Fruit fly (Drosophila melanogaster) whole organism, embryonic: ENCODE measurements around the gene CG44158.
A peak's percentile ranks its signal among the peaks of the same experiment; 100 is the strongest.

Experiments used
- CG12155 ChIP-seq: fragments of 200-800 bp; sonication (Bioruptor generic); optimal IDR thresholded peaks from 3 replicates; lab custom pipeline; 2016; ENCODE audit warnings: missing biosample characterization, missing genetic modification characterization
- CG12942 ChIP-seq: fragments of 200-800 bp; sonication (Bioruptor generic); optimal IDR thresholded peaks from 3 replicates; lab custom pipeline; 2016; ENCODE audit warnings: missing biosample characterization, missing genetic modification characterization
- CG14050 ChIP-seq: fragments of 200-800 bp; sonication (Bioruptor generic); IDR thresholded peaks from 3 replicates; pipeline ENCODE4 v1.3.6; 2022; ENCODE audit warnings: missing biosample characterization, missing genetic modification characterization
- CG14441 ChIP-seq: fragments of 200-800 bp; sonication (Bioruptor generic); IDR thresholded peaks from 2 replicates; pipeline ENCODE4 v1.3.6; 2022; ENCODE audit warnings: missing biosample characterization, missing genetic modification characterization
- CG15269 ChIP-seq: fragments of 200-800 bp; sonication (Bioruptor generic); optimal IDR thresholded peaks from 2 replicates; lab custom pipeline; 2018; ENCODE audit warnings: missing biosample characterization, mild to moderate bottlenecking, missing genetic modification characterization, moderate library complexity
- CG15514 ChIP-seq: fragments of 200-800 bp; sonication (Bioruptor generic); optimal IDR thresholded peaks from 3 replicates; lab custom pipeline; 2017; ENCODE audit warnings: missing biosample characterization, missing genetic modification characterization, mild to moderate bottlenecking, moderate library complexity, missing genetic modification reagents
- CG18476 ChIP-seq: fragments of 200-800 bp; sonication (Bioruptor generic); optimal IDR thresholded peaks from 2 replicates; lab custom pipeline; 2016; ENCODE audit warnings: missing biosample characterization, mild to moderate bottlenecking, missing genetic modification characterization
- CG18599 ChIP-seq: fragments of 200-800 bp; sonication (Bioruptor generic); optimal IDR thresholded peaks from 3 replicates; lab custom pipeline; 2017; ENCODE audit warnings: missing biosample characterization, missing genetic modification characterization, mild to moderate bottlenecking, moderate library complexity, missing genetic modification reagents
- CG3838 ChIP-seq: fragments of 200-800 bp; sonication (Bioruptor generic); optimal IDR thresholded peaks from 3 replicates; lab custom pipeline; 2016; ENCODE audit warnings: missing biosample characterization, missing genetic modification characterization
- CG42726 ChIP-seq: fragments of 200-800 bp; sonication (Bioruptor generic); IDR thresholded peaks from 2 replicates; pipeline ENCODE4 v1.3.6; 2022; ENCODE audit warnings: missing biosample characterization, missing genetic modification characterization; ENCODE audit not compliant: partially characterized antibody
- CG4617 ChIP-seq: fragments of 200-800 bp; sonication (Bioruptor generic); optimal IDR thresholded peaks from 3 replicates; lab custom pipeline; 2016; ENCODE audit warnings: missing biosample characterization, missing genetic modification characterization, borderline replicate concordance
- CG8944 ChIP-seq: fragments of 200-800 bp; sonication (Bioruptor generic); optimal IDR thresholded peaks from 3 replicates; lab custom pipeline; 2016; ENCODE audit warnings: missing biosample characterization, missing genetic modification characterization
- Chrac-16 ChIP-seq: fragments of 200-800 bp; sonication (Bioruptor generic); optimal IDR thresholded peaks from 3 replicates; lab custom pipeline; 2016; ENCODE audit warnings: missing biosample characterization, missing genetic modification characterization
- D ChIP-seq, 2 experiments: fragments of 200-800 bp in 1 of 2; fragments of >200 bp in 1 of 2; sonication (Bioruptor generic) in 1 of 2; optimal IDR thresholded peaks; 2 replicates in 1 of 2; 3 replicates in 1 of 2; lab custom pipeline; 2017; ENCODE audit warnings: mild to moderate bottlenecking in 1 of 2, missing biosample characterization in 1 of 2, missing genetic modification characterization in 1 of 2, missing genetic modification reagents in 1 of 2
- E2f2 ChIP-seq: fragments of 200-800 bp; sonication (Bioruptor generic); IDR thresholded peaks from 2 replicates; pipeline ENCODE4 v1.3.6; 2022; ENCODE audit warnings: missing biosample characterization, missing genetic modification characterization
- Ets65A ChIP-seq: fragments of 200-800 bp; sonication (Bioruptor generic); peaks from one replicate; lab custom pipeline; 2016; ENCODE audit warnings: missing biosample characterization, missing genetic modification characterization
- Gug ChIP-seq: fragments of 200-800 bp; sonication (Bioruptor generic); IDR thresholded peaks from 4 replicates; pipeline ENCODE4 v1.3.6; 2022; ENCODE audit warnings: missing biosample characterization, missing genetic modification characterization
- HLH4C ChIP-seq: fragments of 200-800 bp; sonication (Bioruptor generic); IDR thresholded peaks from 3 replicates; pipeline ENCODE4 v1.3.6; 2022; ENCODE audit warnings: missing biosample characterization, missing genetic modification characterization; ENCODE audit not compliant: partially characterized antibody
- HmgZ ChIP-seq: fragments of 200-800 bp; sonication (Bioruptor generic); optimal IDR thresholded peaks from 2 replicates; lab custom pipeline; 2018; ENCODE audit warnings: missing biosample characterization, mild to moderate bottlenecking, missing genetic modification characterization
- Hr39 ChIP-seq: fragments of >200 bp; optimal IDR thresholded peaks from 2 replicates; lab custom pipeline; 2017
- Hsf ChIP-seq: fragments of 200-800 bp; sonication (Bioruptor generic); optimal IDR thresholded peaks from 3 replicates; lab custom pipeline; 2016; ENCODE audit warnings: missing biosample characterization, missing genetic modification characterization
- Jarid2 ChIP-seq: fragments of 200-800 bp; sonication (Bioruptor generic); optimal IDR thresholded peaks from 3 replicates; lab custom pipeline; 2017; ENCODE audit warnings: mild to moderate bottlenecking, missing biosample characterization, missing genetic modification reagents, missing genetic modification characterization
- Lpt ChIP-seq: fragments of >200 bp; optimal IDR thresholded peaks from 2 replicates; lab custom pipeline; 2018; ENCODE audit warnings: missing biosample characterization, missing genetic modification characterization
- Mes4 ChIP-seq: fragments of 200-800 bp; sonication (Bioruptor generic); optimal IDR thresholded peaks from 2 replicates; lab custom pipeline; 2016; ENCODE audit warnings: missing biosample characterization, missing genetic modification characterization
- Optix ChIP-seq: fragments of 200-800 bp; sonication (Bioruptor generic); IDR thresholded peaks from 3 replicates; pipeline ENCODE4 v1.3.6; 2022; ENCODE audit warnings: missing biosample characterization, missing genetic modification characterization
- Poxn ChIP-seq: fragments of 200-800 bp; sonication (Bioruptor generic); IDR thresholded peaks from 2 replicates; pipeline ENCODE4 v1.3.6; 2022; ENCODE audit warnings: missing biosample characterization, missing genetic modification characterization
- Taf1 ChIP-seq: fragments of 200-800 bp; sonication (Bioruptor generic); IDR thresholded peaks from 2 replicates; pipeline ENCODE4 v1.3.6; 2022; ENCODE audit warnings: missing biosample characterization, missing genetic modification characterization
- YL-1 ChIP-seq: fragments of 200-800 bp; sonication (Bioruptor generic); optimal IDR thresholded peaks from 3 replicates; lab custom pipeline; 2017; ENCODE audit warnings: missing biosample characterization, mild to moderate bottlenecking, missing genetic modification characterization
- az2 ChIP-seq: fragments of 200-800 bp; sonication (Bioruptor generic); optimal IDR thresholded peaks from 3 replicates; lab custom pipeline; 2016; ENCODE audit warnings: missing biosample characterization, missing genetic modification characterization
- br ChIP-seq: fragments of >200 bp; optimal IDR thresholded peaks from 2 replicates; lab custom pipeline; 2017
- cad ChIP-seq: fragments of >200 bp; optimal IDR thresholded peaks from 2 replicates; lab custom pipeline; 2017; ENCODE audit warnings: missing biosample characterization, missing genetic modification characterization
- dm ChIP-seq: fragments of 200-800 bp; sonication (Bioruptor generic); optimal IDR thresholded peaks from 3 replicates; lab custom pipeline; 2016; ENCODE audit warnings: missing biosample characterization, missing genetic modification characterization
- dmrt99B ChIP-seq: fragments of 200-800 bp; sonication (Bioruptor generic); optimal IDR thresholded peaks from 2 replicates; lab custom pipeline; 2018; ENCODE audit warnings: missing biosample characterization, mild to moderate bottlenecking, missing genetic modification characterization, moderate library complexity
- eyg ChIP-seq: fragments of 200-800 bp; sonication (Bioruptor generic); optimal IDR thresholded peaks from 3 replicates; lab custom pipeline; 2016; ENCODE audit warnings: missing biosample characterization, missing genetic modification characterization
- fd96Cb ChIP-seq: fragments of 200-800 bp; sonication (Bioruptor generic); optimal IDR thresholded peaks from 2 replicates; lab custom pipeline; 2018; ENCODE audit warnings: missing biosample characterization, mild to moderate bottlenecking, missing genetic modification characterization, moderate library complexity
- fru ChIP-seq: fragments of >200 bp; optimal IDR thresholded peaks from 2 replicates; lab custom pipeline; 2017
- grau ChIP-seq: fragments of 200-800 bp; optimal IDR thresholded peaks from 3 replicates; lab custom pipeline; 2019; ENCODE audit warnings: missing biosample characterization, mild to moderate bottlenecking, missing genetic modification characterization, moderate library complexity
- gsb ChIP-seq: fragments of 200-800 bp; sonication (Bioruptor generic); IDR thresholded peaks from 2 replicates; pipeline ENCODE4 v1.3.6; 2022; ENCODE audit warnings: missing biosample characterization, missing genetic modification characterization
- hb ChIP-seq: fragments of 200-800 bp; sonication (Bioruptor generic); IDR thresholded peaks from 3 replicates; pipeline ENCODE4 v1.3.6; 2022; ENCODE audit warnings: missing biosample characterization, missing genetic modification characterization; ENCODE audit not compliant: partially characterized antibody
- ind ChIP-seq: fragments of 200-800 bp; sonication (Bioruptor generic); optimal IDR thresholded peaks from 3 replicates; lab custom pipeline; 2016; ENCODE audit warnings: missing biosample characterization, missing genetic modification characterization
- jumu ChIP-seq: fragments of 200-800 bp; sonication (Bioruptor generic); optimal IDR thresholded peaks from 3 replicates; lab custom pipeline; 2016; ENCODE audit warnings: missing biosample characterization, missing genetic modification characterization
- ken ChIP-seq: fragments of 200-800 bp; sonication (Bioruptor generic); IDR thresholded peaks from 3 replicates; pipeline ENCODE4 v1.3.6; 2022; ENCODE audit warnings: missing biosample characterization, missing genetic modification characterization
- kni ChIP-seq: fragments of 200-800 bp; sonication (Bioruptor generic); optimal IDR thresholded peaks from 3 replicates; lab custom pipeline; 2017; ENCODE audit warnings: mild to moderate bottlenecking, missing biosample characterization, missing genetic modification reagents, missing genetic modification characterization
- maf-S ChIP-seq: fragments of 200-800 bp; sonication (Bioruptor generic); optimal IDR thresholded peaks from 2 replicates; lab custom pipeline; 2016; ENCODE audit warnings: missing biosample characterization, missing genetic modification characterization
- pho ChIP-seq: fragments of 200-800 bp; sonication (Bioruptor generic); optimal IDR thresholded peaks from 2 replicates; lab custom pipeline; 2016; ENCODE audit warnings: missing biosample characterization, missing genetic modification characterization
- row ChIP-seq: fragments of 200-800 bp; sonication (Bioruptor generic); IDR thresholded peaks from 3 replicates; pipeline ENCODE4 v1.3.6; 2022; ENCODE audit warnings: missing biosample characterization, missing genetic modification characterization
- tna ChIP-seq: fragments of 200-800 bp; sonication (Bioruptor generic); IDR thresholded peaks from 2 replicates; pipeline ENCODE4 v1.3.6; 2022; ENCODE audit warnings: missing biosample characterization, missing genetic modification characterization; ENCODE audit not compliant: partially characterized antibody
- twi ChIP-seq: fragments of 200-800 bp; optimal IDR thresholded peaks from 2 replicates; lab custom pipeline; 2019; ENCODE audit warnings: missing biosample characterization, mild to moderate bottlenecking, missing genetic modification characterization, moderate library complexity
- unc-4 ChIP-seq: fragments of 200-800 bp; sonication (Bioruptor generic); IDR thresholded peaks from 2 replicates; pipeline ENCODE4 v1.3.6; 2022; ENCODE audit warnings: missing biosample characterization, missing genetic modification characterization; ENCODE audit not compliant: partially characterized antibody
- yki ChIP-seq: fragments of >200 bp; optimal IDR thresholded peaks from 3 replicates; lab custom pipeline; 2018
- z ChIP-seq: fragments of 200-800 bp; sonication (Bioruptor generic); IDR thresholded peaks from 3 replicates; pipeline ENCODE4 v1.3.6; 2022; ENCODE audit warnings: missing biosample characterization, missing genetic modification characterization

CG44158 gene

DNA sequence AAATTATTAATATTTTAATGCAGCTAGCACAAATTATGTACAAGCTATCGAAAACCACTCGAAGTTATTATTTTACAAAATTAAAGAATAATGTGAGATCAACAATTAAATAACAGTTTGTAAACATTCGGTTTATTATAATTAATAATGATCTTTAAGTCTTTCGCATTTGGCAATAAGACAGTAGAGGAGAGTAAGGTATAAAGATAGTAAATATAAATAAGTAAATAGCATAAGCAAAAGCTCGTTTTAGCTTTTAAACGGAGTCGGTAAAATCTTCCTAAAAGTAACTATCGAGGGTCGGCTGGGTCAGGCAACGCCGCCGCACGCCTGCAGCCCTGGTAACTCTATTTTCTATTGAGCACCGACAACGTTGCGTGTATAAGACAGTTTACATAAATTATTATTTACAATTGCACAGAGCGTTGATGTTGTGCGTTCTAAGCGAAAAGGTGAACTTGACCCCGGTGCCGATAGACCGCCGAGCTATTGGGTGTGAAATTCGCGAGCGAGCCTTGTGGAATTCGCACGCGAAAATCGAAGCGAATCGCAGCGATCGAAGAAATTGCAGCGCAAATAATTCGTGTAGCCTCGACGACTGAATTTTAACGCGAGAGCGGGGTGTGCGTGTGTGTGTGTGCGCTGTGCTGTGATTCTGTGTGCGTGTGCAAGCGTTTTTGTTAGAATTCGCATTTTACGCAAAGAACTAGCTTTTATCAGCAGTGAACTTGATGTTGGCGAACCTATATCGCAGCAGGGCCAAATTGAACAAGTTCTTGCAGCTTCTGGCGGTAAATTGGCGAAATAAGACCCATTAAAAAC, 41.0 kb upstream of the CG44158 start, which contains the start of gene wrd (continued):
- TF ChIP-seq Poxn (GFP tag; lab: Robert Waterston, UW) (no peak), Lpt (no peak), tna (GFP tag; lab: Robert Waterston, UW) (no peak), fru (lab: Kevin White, UChicago) (no peak), Optix (GFP tag; lab: Robert Waterston, UW) (no peak), Taf1 (GFP tag; lab: Robert Waterston, UW) (no peak), CG12155 (GFP tag; lab: Kevin White, UChicago) (peak; percentile 24), CG12942 (no peak), gsb (GFP tag; lab: Robert Waterston, UW) (no peak), YL-1 (GFP tag; lab: Kevin White, UChicago) (no peak), cad (GFP tag; lab: Kevin White, UChicago) (no peak), CG4617 (GFP tag; lab: Kevin White, UChicago) (peak; percentile 12), hb (GFP tag; lab: Robert Waterston, UW) (no peak), dmrt99B (tag; lab: Kevin White, UChicago) (peak; percentile 25), jumu (no peak), CG18599 (GFP tag; lab: Kevin White, UChicago) (no peak), CG18476 (no peak), kni (GFP tag; lab: Kevin White, UChicago) (peak; percentile 6), row (GFP tag; lab: Robert Waterston, UW) (peak; percentile 57; the same call in 2 of the 3 replicates), yki (lab: Kevin White, UChicago) (no peak), br (no peak), unc-4 (0 out of 2 replicates have a peak, but pooled peaks have one; percentile 22), eyg (GFP tag; lab: Kevin White, UChicago) (no peak), maf-S (GFP tag; lab: Kevin White, UChicago) (no peak), Jarid2 (GFP tag; lab: Kevin White, UChicago) (no peak), D (optimal IDR thresholded peaks at IDR 0.05; lab: Kevin White, UChicago) (no peak), D (GFP tag; optimal IDR thresholded peaks at IDR 0.05; lab: Kevin White, UChicago) (no peak), Chrac-16 (GFP tag; lab: Kevin White, UChicago) (no peak), Ets65A (GFP tag; lab: Kevin White, UChicago) (no peak), fd96Cb (tag; lab: Kevin White, UChicago) (peak; percentile 25), pho (no peak), z (GFP tag; lab: Robert Waterston, UW) (no peak), dm (GFP tag; lab: Kevin White, UChicago) (no peak), HmgZ (tag; lab: Kevin White, UChicago) (peak; percentile 4), ind (GFP tag; lab: Kevin White, UChicago) (peak; percentile 47), Mes4 (GFP tag; lab: Kevin White, UChicago) (no peak), Hsf (GFP tag; lab: Kevin White, UChicago) (no peak), CG3838 (GFP tag; lab: Kevin White, UChicago) (no peak), ken (GFP tag; lab: Robert Waterston, UW) (no peak), Gug (GFP tag; lab: Robert Waterston, UW) (peak; percentile 51; the same call in 1 of the 4 replicates), CG14441 (GFP tag; lab: Robert Waterston, UW) (peak; percentile 14; the same call in 1 of the 2 replicates), CG42726 (no peak), Hr39 (lab: Kevin White, UChicago) (no peak), HLH4C (no peak), twi (tag; lab: Kevin White, UChicago) (no peak), CG15514 (GFP tag; lab: Kevin White, UChicago) (peak; percentile 79), E2f2 (GFP tag; lab: Robert Waterston, UW) (no peak), CG15269 (tag; lab: Kevin White, UChicago) (no peak), az2 (no peak), CG8944 (GFP tag; lab: Kevin White, UChicago) (no peak), CG14050 (no peak), grau (tag; lab: Kevin White, UChicago) (peak; percentile 33)
